Worm (Caenorhabditis elegans) whole organism, late embryonic: ENCODE data around the gene folr-1.

ENCODE experiments used
- K09A11.1 ChIP-seq: sonication (generic microtip); optimal IDR thresholded peaks from 2 replicates; lab custom pipeline; 2017; ENCODE audit warnings: antibody characterized with exemption, mild to moderate bottlenecking, missing genetic modification characterization, missing compliant biosample characterization; ENCODE audit not compliant: insufficient read depth
- T23F11.4 ChIP-seq: fragments of 200-800 bp; sonication (Bioruptor generic); optimal IDR thresholded peaks from 2 replicates; lab custom pipeline; 2018; ENCODE audit warnings: mild to moderate bottlenecking, missing genetic modification characterization, missing compliant biosample characterization
- Y22D7AL.16 ChIP-seq: sonication (generic microtip); optimal IDR thresholded peaks from 2 replicates; lab custom pipeline; 2016; ENCODE audit warnings: missing genetic modification characterization, missing compliant biosample characterization
- ceh-18 ChIP-seq: sonication (generic microtip); optimal IDR thresholded peaks from 2 replicates; lab custom pipeline; 2016; ENCODE audit warnings: missing genetic modification characterization, missing compliant biosample characterization
- ceh-19 ChIP-seq: fragments of 200-800 bp; sonication (Bioruptor generic); optimal IDR thresholded peaks from 2 replicates; lab custom pipeline; 2018; ENCODE audit warnings: mild to moderate bottlenecking, missing genetic modification characterization, missing compliant biosample characterization
- ceh-2 ChIP-seq: sonication (generic microtip); optimal IDR thresholded peaks from 2 replicates; lab custom pipeline; 2016; ENCODE audit warnings: missing genotype, missing genetic modification characterization, missing compliant biosample characterization
- ceh-24 ChIP-seq: sonication (generic microtip); optimal IDR thresholded peaks from 2 replicates; lab custom pipeline; 2016; ENCODE audit warnings: mild to moderate bottlenecking, missing genetic modification characterization, missing compliant biosample characterization
- ceh-31 ChIP-seq: sonication (generic microtip); optimal IDR thresholded peaks from 2 replicates; lab custom pipeline; 2016; ENCODE audit warnings: missing genetic modification characterization, missing compliant biosample characterization
- ceh-34 ChIP-seq: sonication (generic microtip); optimal IDR thresholded peaks from 2 replicates; lab custom pipeline; 2016; ENCODE audit warnings: mild to moderate bottlenecking, missing genetic modification characterization, missing compliant biosample characterization
- ceh-45 ChIP-seq: fragments of 200-800 bp; sonication (Bioruptor generic); IDR thresholded peaks from 2 replicates; pipeline ENCODE4 v1.3.6; 2022; ENCODE audit warnings: missing genetic modification reagents, missing genetic modification characterization, missing compliant biosample characterization
- ceh-9 ChIP-seq: sonication (generic microtip); optimal IDR thresholded peaks from 2 replicates; lab custom pipeline; 2016; ENCODE audit warnings: mild to moderate bottlenecking, missing genetic modification characterization, inconsistent platforms, missing compliant biosample characterization
- dve-1 ChIP-seq: sonication (generic microtip); optimal IDR thresholded peaks from 2 replicates; lab custom pipeline; 2017; ENCODE audit warnings: antibody characterized with exemption, mild to moderate bottlenecking, missing genetic modification characterization, missing compliant biosample characterization
- fkh-10 ChIP-seq: fragments of 150-350 bp; optimal IDR thresholded peaks from 2 replicates; lab custom pipeline; 2014; ENCODE audit warnings: missing biosample characterization, missing genetic modification reagents, missing genetic modification characterization
- hlh-13 ChIP-seq: fragments of 200-800 bp; sonication (Bioruptor generic); optimal IDR thresholded peaks from 2 replicates; lab custom pipeline; 2018; ENCODE audit warnings: mild to moderate bottlenecking, missing genetic modification characterization, missing compliant biosample characterization
- hlh-15 ChIP-seq: sonication (generic microtip); optimal IDR thresholded peaks from 2 replicates; lab custom pipeline; 2016; ENCODE audit warnings: missing genetic modification characterization, missing compliant biosample characterization
- hlh-30 ChIP-seq: sonication (generic microtip); optimal IDR thresholded peaks from 2 replicates; lab custom pipeline; 2017; ENCODE audit warnings: antibody characterized with exemption, missing genetic modification characterization, missing compliant biosample characterization; ENCODE audit not compliant: insufficient read depth
- lim-6 ChIP-seq: sonication (generic microtip); optimal IDR thresholded peaks from 2 replicates; lab custom pipeline; 2016; ENCODE audit warnings: missing genetic modification characterization, missing compliant biosample characterization
- madf-2 ChIP-seq: sonication (generic microtip); optimal IDR thresholded peaks from 2 replicates; lab custom pipeline; 2017; ENCODE audit warnings: missing genetic modification characterization, missing compliant biosample characterization
- mec-3 ChIP-seq: sonication (generic microtip); optimal IDR thresholded peaks from 2 replicates; lab custom pipeline; 2016; ENCODE audit warnings: borderline replicate concordance, missing genetic modification characterization, missing compliant biosample characterization
- nfya-1 ChIP-seq: sonication (generic microtip); optimal IDR thresholded peaks from 2 replicates; lab custom pipeline; 2017; ENCODE audit warnings: missing genetic modification characterization, mild to moderate bottlenecking, missing compliant biosample characterization, antibody characterized with exemption, moderate library complexity
- nhr-11 ChIP-seq: fragments of 150-350 bp; optimal IDR thresholded peaks from 2 replicates; lab custom pipeline; 2014; ENCODE audit warnings: missing biosample characterization, missing genetic modification characterization
- pag-3 ChIP-seq: sonication (generic microtip); optimal IDR thresholded peaks from 2 replicates; lab custom pipeline; 2016; ENCODE audit warnings: missing compliant biosample characterization, missing genetic modification characterization, borderline replicate concordance
- pha-2 ChIP-seq: sonication (generic microtip); optimal IDR thresholded peaks from 2 replicates; lab custom pipeline; 2017; ENCODE audit warnings: mild to moderate bottlenecking, missing genetic modification characterization, missing compliant biosample characterization
- pha-4 ChIP-seq: fragments of 150-350 bp; optimal IDR thresholded peaks from 2 replicates; lab custom pipeline; 2018; ENCODE audit warnings: missing biosample characterization, missing genetic modification reagents, missing genetic modification characterization
- ref-2 ChIP-seq: sonication (generic microtip); optimal IDR thresholded peaks from 2 replicates; lab custom pipeline; 2016; ENCODE audit warnings: missing genetic modification characterization, missing compliant biosample characterization
- rnt-1 ChIP-seq: sonication (generic microtip); optimal IDR thresholded peaks from 2 replicates; lab custom pipeline; 2016; ENCODE audit warnings: missing genetic modification characterization, missing compliant biosample characterization
- sdc-2 ChIP-seq: sonication (generic microtip); optimal IDR thresholded peaks from 2 replicates; lab custom pipeline; 2016; ENCODE audit warnings: missing genotype, missing genetic modification characterization, missing compliant biosample characterization
- sox-4 ChIP-seq: sonication (generic microtip); optimal IDR thresholded peaks from 2 replicates; lab custom pipeline; 2017; ENCODE audit warnings: mild to moderate bottlenecking, missing genetic modification characterization, inconsistent platforms, missing compliant biosample characterization
- tbx-2 ChIP-seq: sonication (generic microtip); optimal IDR thresholded peaks from 2 replicates; lab custom pipeline; 2016; ENCODE audit warnings: missing genetic modification characterization, missing compliant biosample characterization
- tbx-7 ChIP-seq: sonication (generic microtip); optimal IDR thresholded peaks from 2 replicates; lab custom pipeline; 2016; ENCODE audit warnings: missing genotype, missing genetic modification characterization, missing compliant biosample characterization
- ttx-3 ChIP-seq: sonication (generic microtip); optimal IDR thresholded peaks from 2 replicates; lab custom pipeline; 2016; ENCODE audit warnings: missing genetic modification reagents, missing genetic modification characterization, missing compliant biosample characterization
- unc-42 ChIP-seq: sonication (generic microtip); optimal IDR thresholded peaks from 2 replicates; lab custom pipeline; 2016; ENCODE audit warnings: missing genotype, missing genetic modification characterization, missing compliant biosample characterization
- unc-55 ChIP-seq: sonication (generic microtip); optimal IDR thresholded peaks from 2 replicates; lab custom pipeline; 2017; ENCODE audit warnings: missing biosample characterization, missing genetic modification reagents, missing genetic modification characterization

The folr-1 gene

ce11 chrX:9893069-9893468, 26.0 kb upstream of the folr-1 start:
- TF ChIP-seq unc-42: no peak
- TF ChIP-seq, all 69 proteins: peak for 0

- no peak for TF ChIP-seq tbx-7 (tag; lab: Kevin White, UChicago)
- TF ChIP-seq tbx-2 (tag; lab: Kevin White, UChicago): no peak
- no peak for TF ChIP-seq T23F11.4 (GFP tag; lab: Kevin White, UChicago)
- no peak for TF ChIP-seq ttx-3 (tag; lab: Kevin White, UChicago)
- TF ChIP-seq ceh-9 (tag; lab: Kevin White, UChicago): no peak
- no peak for TF ChIP-seq ceh-18 (tag; lab: Kevin White, UChicago)
- no peak for TF ChIP-seq pha-2 (tag; lab: Kevin White, UChicago)
- TF ChIP-seq pag-3 (tag; lab: Kevin White, UChicago): no peak
These were observed 24.3 kb upstream of the folr-1 start, which contains the start of gene F21G4.3 for ce11 chrX:9894844-9895243. F21G4.3 (plus strand) TSS chrX:9895144.

ce11 chrX:9899426-9900131, 19.5 kb upstream of the folr-1 start, which contains the start of gene phf-34:
phf-34 (minus strand) TSS chrX:9899476.
- peak; percentile 74 for TF ChIP-seq ceh-31
- TF ChIP-seq sdc-2 (tag; lab: Kevin White, UChicago): peak; percentile 58
- peak; percentile 37 for TF ChIP-seq dve-1 (tag; lab: Kevin White, UChicago)
- no peak for TF ChIP-seq lim-6 (tag; lab: Kevin White, UChicago)
- TF ChIP-seq ceh-45 (GFP tag; lab: Robert Waterston, UW): no peak
- peak; percentile 67 for TF ChIP-seq nfya-1 (tag; lab: Kevin White, UChicago)
- peak; percentile 38 for TF ChIP-seq hlh-30
- TF ChIP-seq unc-55 (GFP tag; lab: Kevin White, UChicago): peak; percentile 31
- TF ChIP-seq tbx-2 (tag; lab: Kevin White, UChicago): peak; percentile 37
- TF ChIP-seq Y22D7AL.16 (tag; lab: Kevin White, UChicago): no peak
- TF ChIP-seq madf-2 (tag; lab: Kevin White, UChicago): no peak
- peak; percentile 35 for TF ChIP-seq ceh-34 (tag; lab: Kevin White, UChicago)
- peak; percentile 67 for TF ChIP-seq unc-42
- TF ChIP-seq ceh-19 (GFP tag; lab: Kevin White, UChicago): peak; percentile 43

ce11 chrX:9905840-9906239, 13.3 kb upstream of the folr-1 start, which contains the start of gene F21G4.5:
F21G4.5 (plus strand) TSS chrX:9906140.
- no peak for TF ChIP-seq nhr-11 (tag; lab: Kevin White, UChicago)
- TF ChIP-seq ceh-34 (tag; lab: Kevin White, UChicago): no peak
- no peak for TF ChIP-seq pha-4 (tag; lab: Kevin White, UChicago)
- TF ChIP-seq sdc-2 (tag; lab: Kevin White, UChicago): no peak
- no peak for TF ChIP-seq T23F11.4 (GFP tag; lab: Kevin White, UChicago)
- TF ChIP-seq hlh-15: no peak
- no peak for TF ChIP-seq hlh-13 (GFP tag; lab: Kevin White, UChicago)
- TF ChIP-seq K09A11.1: no peak
- no peak for TF ChIP-seq ref-2
- TF ChIP-seq ceh-24 (tag; lab: Kevin White, UChicago): no peak
- TF ChIP-seq fkh-10 (GFP tag; lab: Kevin White, UChicago): no peak
- TF ChIP-seq sox-4 (tag; lab: Kevin White, UChicago): no peak
- no peak for TF ChIP-seq rnt-1 (tag; lab: Kevin White, UChicago)
- no peak for TF ChIP-seq ceh-2 (tag; lab: Kevin White, UChicago)
- TF ChIP-seq nfya-1 (tag; lab: Kevin White, UChicago): no peak
- no peak for TF ChIP-seq mec-3
- no peak for TF ChIP-seq lim-6 (tag; lab: Kevin White, UChicago)
- TF ChIP-seq, all 69 proteins: peak for 0
